Fruit fly (Drosophila melanogaster) whole organism, adult: ENCODE results near the gene CG46458.

Source experiments
- CG11617 ChIP-seq: fragments of 200-800 bp; sonication (Bioruptor generic); optimal IDR thresholded peaks from 2 replicates; lab custom pipeline; 2017; ENCODE audit warnings: mild to moderate bottlenecking, missing biosample characterization, missing genetic modification reagents, missing genetic modification characterization
- CG5204 ChIP-seq: fragments of 200-800 bp; sonication (Bioruptor generic); optimal IDR thresholded peaks from 2 replicates; lab custom pipeline; 2016; ENCODE audit warnings: missing biosample characterization, missing genetic modification characterization
- Clk ChIP-seq: fragments of 200-800 bp; sonication (Bioruptor generic); optimal IDR thresholded peaks from 2 replicates; lab custom pipeline; 2017; ENCODE audit warnings: missing biosample characterization, missing genetic modification characterization
- cic ChIP-seq: fragments of 200-800 bp; sonication (Bioruptor generic); optimal IDR thresholded peaks from 2 replicates; lab custom pipeline; 2017; ENCODE audit warnings: missing biosample characterization, mild to moderate bottlenecking, missing genetic modification characterization, moderate library complexity
- toe ChIP-seq: fragments of 200-800 bp; sonication (Bioruptor generic); optimal IDR thresholded peaks from 2 replicates; lab custom pipeline; 2016; ENCODE audit warnings: missing biosample characterization, missing genetic modification characterization

dm6 chr3R:6953160-6953559 lies 5.0 kb downstream of the CG46458 start:
- TF ChIP-seq Clk (GFP tag; lab: Kevin White, UChicago): no peak
- no peak for TF ChIP-seq toe (GFP tag; lab: Kevin White, UChicago)
- TF ChIP-seq CG11617 (GFP tag; lab: Kevin White, UChicago): no peak
- no peak for TF ChIP-seq cic (GFP tag; lab: Kevin White, UChicago)
- no peak for TF ChIP-seq CG5204 (GFP tag; lab: Kevin White, UChicago)
